Fruit fly (Drosophila melanogaster) whole organism, embryonic: ENCODE results near the gene CG8301.

Experiments used
- CG10543 ChIP-seq: fragments of 200-800 bp; sonication (Bioruptor generic); optimal IDR thresholded peaks from 3 replicates; lab custom pipeline; 2017; ENCODE audit warnings: missing biosample characterization, mild to moderate bottlenecking, missing genetic modification characterization, moderate library complexity
- CG10565 ChIP-seq: fragments of 200-800 bp; sonication (Bioruptor generic); optimal IDR thresholded peaks from 3 replicates; lab custom pipeline; 2016; ENCODE audit warnings: missing biosample characterization, mild to moderate bottlenecking, missing genetic modification characterization
- CG10979 ChIP-seq: fragments of 200-800 bp; sonication (Bioruptor generic); optimal IDR thresholded peaks from 2 replicates; lab custom pipeline; 2018; ENCODE audit warnings: missing biosample characterization, mild to moderate bottlenecking, missing genetic modification characterization, moderate library complexity
- CG12391 ChIP-seq: fragments of 200-800 bp; sonication (Bioruptor generic); optimal IDR thresholded peaks from 3 replicates; lab custom pipeline; 2018; ENCODE audit warnings: missing biosample characterization, mild to moderate bottlenecking, missing genetic modification characterization, moderate library complexity
- CG12942 ChIP-seq: fragments of 200-800 bp; sonication (Bioruptor generic); optimal IDR thresholded peaks from 3 replicates; lab custom pipeline; 2016; ENCODE audit warnings: missing biosample characterization, missing genetic modification characterization
- CG13624 ChIP-seq: fragments of 200-800 bp; sonication (Bioruptor generic); optimal IDR thresholded peaks from 2 replicates; lab custom pipeline; 2016; ENCODE audit warnings: missing biosample characterization, missing genetic modification characterization
- CG14050 ChIP-seq: fragments of 200-800 bp; sonication (Bioruptor generic); IDR thresholded peaks from 3 replicates; pipeline ENCODE4 v1.3.6; 2022; ENCODE audit warnings: missing biosample characterization, missing genetic modification characterization
- CG14667 ChIP-seq: fragments of 200-800 bp; sonication (Bioruptor generic); IDR thresholded peaks from 2 replicates; pipeline ENCODE4 v1.3.6; 2022; ENCODE audit warnings: missing biosample characterization, missing genetic modification characterization
- CG15696 ChIP-seq: fragments of 200-800 bp; sonication (Bioruptor generic); optimal IDR thresholded peaks from 2 replicates; lab custom pipeline; 2019; ENCODE audit warnings: missing biosample characterization, mild to moderate bottlenecking, missing genetic modification characterization, moderate library complexity
- CG1603 ChIP-seq: fragments of 200-800 bp; sonication (Bioruptor generic); optimal IDR thresholded peaks from 2 replicates; lab custom pipeline; 2019; ENCODE audit warnings: missing biosample characterization, mild to moderate bottlenecking, missing genetic modification characterization, moderate library complexity
- CG16779 ChIP-seq: fragments of 200-800 bp; sonication (Bioruptor generic); IDR thresholded peaks from 2 replicates; pipeline ENCODE4 v1.3.6; 2022; ENCODE audit warnings: missing biosample characterization, missing genetic modification characterization
- CG17568 ChIP-seq: fragments of 200-800 bp; sonication (Bioruptor generic); optimal IDR thresholded peaks from 2 replicates; lab custom pipeline; 2018; ENCODE audit warnings: missing biosample characterization, mild to moderate bottlenecking, missing genetic modification characterization, moderate library complexity
- CG17912 ChIP-seq: fragments of 200-800 bp; sonication (Bioruptor generic); optimal IDR thresholded peaks from 2 replicates; lab custom pipeline; 2018; ENCODE audit warnings: missing biosample characterization, mild to moderate bottlenecking, missing genetic modification characterization
- CG18764 ChIP-seq: fragments of 200-800 bp; sonication (Bioruptor generic); optimal IDR thresholded peaks from 3 replicates; lab custom pipeline; 2016; ENCODE audit warnings: missing biosample characterization, missing genetic modification characterization
- CG2202 ChIP-seq: fragments of 200-800 bp; sonication (Bioruptor generic); optimal IDR thresholded peaks from 2 replicates; lab custom pipeline; 2018; ENCODE audit warnings: missing biosample characterization, mild to moderate bottlenecking, missing genetic modification characterization
- CG2875 ChIP-seq: fragments of 200-800 bp; sonication (Bioruptor generic); optimal IDR thresholded peaks from 2 replicates; lab custom pipeline; 2017; ENCODE audit warnings: missing biosample characterization, mild to moderate bottlenecking, missing genetic modification characterization, missing genetic modification reagents
- CG2889 ChIP-seq: fragments of 200-800 bp; sonication (Bioruptor generic); IDR thresholded peaks from 3 replicates; pipeline ENCODE4 v1.3.6; 2022; ENCODE audit warnings: missing biosample characterization, missing genetic modification characterization
- CG8281 ChIP-seq: fragments of 200-800 bp; sonication (Bioruptor generic); optimal IDR thresholded peaks from 2 replicates; lab custom pipeline; 2018; ENCODE audit warnings: missing biosample characterization, mild to moderate bottlenecking, missing genetic modification characterization, moderate library complexity
- CrebB ChIP-seq: fragments of 200-800 bp; sonication (Bioruptor generic); optimal IDR thresholded peaks from 3 replicates; lab custom pipeline; 2018; ENCODE audit warnings: missing biosample characterization, mild to moderate bottlenecking, missing genetic modification characterization
- Doc2 ChIP-seq: fragments of 200-800 bp; sonication (Bioruptor generic); IDR thresholded peaks from 2 replicates; pipeline ENCODE4 v1.3.6; 2022; ENCODE audit warnings: missing biosample characterization, missing genetic modification characterization
- HLH3B ChIP-seq: fragments of 200-800 bp; sonication (Bioruptor generic); IDR thresholded peaks from 2 replicates; pipeline ENCODE4 v1.3.6; 2022; ENCODE audit warnings: missing biosample characterization, missing genetic modification characterization
- HLH4C ChIP-seq: fragments of 200-800 bp; sonication (Bioruptor generic); IDR thresholded peaks from 3 replicates; pipeline ENCODE4 v1.3.6; 2022; ENCODE audit warnings: missing biosample characterization, missing genetic modification characterization; ENCODE audit not compliant: partially characterized antibody
- HmgZ ChIP-seq: fragments of 200-800 bp; sonication (Bioruptor generic); optimal IDR thresholded peaks from 2 replicates; lab custom pipeline; 2018; ENCODE audit warnings: missing biosample characterization, mild to moderate bottlenecking, missing genetic modification characterization
- Meics ChIP-seq: fragments of 200-800 bp; sonication (Bioruptor generic); optimal IDR thresholded peaks from 2 replicates; lab custom pipeline; 2017; ENCODE audit warnings: missing biosample characterization, mild to moderate bottlenecking, missing genetic modification characterization
- Nf-YA ChIP-seq: fragments of 200-800 bp; sonication (Bioruptor generic); IDR thresholded peaks from 2 replicates; pipeline ENCODE4 v1.3.6; 2022; ENCODE audit warnings: missing biosample characterization, missing genetic modification characterization
- Nf-YB ChIP-seq: fragments of 200-800 bp; sonication (Bioruptor generic); optimal IDR thresholded peaks from 3 replicates; lab custom pipeline; 2019; ENCODE audit warnings: missing biosample characterization, mild to moderate bottlenecking, missing genetic modification characterization, moderate library complexity
- PHDP ChIP-seq: fragments of 200-800 bp; sonication (Bioruptor generic); optimal IDR thresholded peaks from 3 replicates; lab custom pipeline; 2018; ENCODE audit warnings: missing biosample characterization, mild to moderate bottlenecking, missing genetic modification characterization, moderate library complexity
- Six4 ChIP-seq: fragments of 200-800 bp; sonication (Bioruptor generic); optimal IDR thresholded peaks from 2 replicates; lab custom pipeline; 2016; ENCODE audit warnings: missing biosample characterization, missing genetic modification characterization
- Xrp1 ChIP-seq: fragments of 200-800 bp; sonication (Bioruptor generic); IDR thresholded peaks from 2 replicates; pipeline ENCODE4 v1.3.6; 2022; ENCODE audit warnings: missing biosample characterization, missing genetic modification characterization
- YL-1 ChIP-seq: fragments of 200-800 bp; sonication (Bioruptor generic); optimal IDR thresholded peaks from 3 replicates; lab custom pipeline; 2017; ENCODE audit warnings: missing biosample characterization, mild to moderate bottlenecking, missing genetic modification characterization
- ara ChIP-seq: fragments of 200-800 bp; sonication (Bioruptor generic); IDR thresholded peaks from 2 replicates; pipeline ENCODE4 v1.3.6; 2022; ENCODE audit warnings: missing biosample characterization, missing genetic modification characterization
- ato ChIP-seq: fragments of 200-800 bp; sonication (Bioruptor generic); IDR thresholded peaks from 2 replicates; pipeline ENCODE4 v1.3.6; 2022; ENCODE audit warnings: missing biosample characterization, missing genetic modification characterization; ENCODE audit not compliant: partially characterized antibody
- bcd ChIP-seq: fragments of 200-800 bp; sonication (Bioruptor generic); optimal IDR thresholded peaks from 2 replicates; lab custom pipeline; 2017; ENCODE audit warnings: missing biosample characterization, mild to moderate bottlenecking, missing genetic modification characterization
- br ChIP-seq: fragments of >200 bp; optimal IDR thresholded peaks from 2 replicates; lab custom pipeline; 2017
- btn ChIP-seq: fragments of 200-800 bp; sonication (Bioruptor generic); optimal IDR thresholded peaks from 2 replicates; lab custom pipeline; 2016; ENCODE audit warnings: missing biosample characterization, missing genetic modification characterization
- chinmo ChIP-seq: fragments of 200-800 bp; sonication (Bioruptor generic); IDR thresholded peaks from 4 replicates; pipeline ENCODE4 v1.3.6; 2022; ENCODE audit warnings: missing biosample characterization, missing genetic modification characterization; ENCODE audit not compliant: partially characterized antibody
- emc ChIP-seq: fragments of 200-800 bp; sonication (Bioruptor generic); optimal IDR thresholded peaks from 2 replicates; lab custom pipeline; 2016; ENCODE audit warnings: missing biosample characterization, missing genetic modification characterization
- exex ChIP-seq: fragments of 200-800 bp; sonication (Bioruptor generic); optimal IDR thresholded peaks from 4 replicates; lab custom pipeline; 2018; ENCODE audit warnings: missing biosample characterization, mild to moderate bottlenecking, missing genetic modification characterization, moderate library complexity
- fd96Cb ChIP-seq: fragments of 200-800 bp; sonication (Bioruptor generic); optimal IDR thresholded peaks from 2 replicates; lab custom pipeline; 2018; ENCODE audit warnings: missing biosample characterization, mild to moderate bottlenecking, missing genetic modification characterization, moderate library complexity
- gce ChIP-seq: fragments of 200-800 bp; sonication (Bioruptor generic); IDR thresholded peaks from 3 replicates; pipeline ENCODE4 v1.3.6; 2022; ENCODE audit warnings: missing biosample characterization, missing genetic modification characterization
- gsb ChIP-seq: fragments of 200-800 bp; sonication (Bioruptor generic); IDR thresholded peaks from 2 replicates; pipeline ENCODE4 v1.3.6; 2022; ENCODE audit warnings: missing biosample characterization, missing genetic modification characterization
- hb ChIP-seq: fragments of 200-800 bp; sonication (Bioruptor generic); IDR thresholded peaks from 3 replicates; pipeline ENCODE4 v1.3.6; 2022; ENCODE audit warnings: missing biosample characterization, missing genetic modification characterization; ENCODE audit not compliant: partially characterized antibody
- klu ChIP-seq: fragments of 200-800 bp; sonication (Bioruptor generic); IDR thresholded peaks from 2 replicates; pipeline ENCODE4 v1.3.6; 2022; ENCODE audit warnings: missing biosample characterization, missing genetic modification characterization
- maf-S ChIP-seq: fragments of 200-800 bp; sonication (Bioruptor generic); optimal IDR thresholded peaks from 2 replicates; lab custom pipeline; 2016; ENCODE audit warnings: missing biosample characterization, missing genetic modification characterization
- pan ChIP-seq, 4 experiments: fragments of >200 bp in 3 of 4; fragments of 200-800 bp in 1 of 4; sonication (Bioruptor generic) in 1 of 4; optimal IDR thresholded peaks in 3 of 4; IDR thresholded peaks in 1 of 4; 2 replicates each; pipeline versions ENCODE4 v1.3.6 to Lab custom; 2017 to 2022; ENCODE audit warnings: missing biosample characterization in 2 of 4, missing genetic modification characterization in 2 of 4, mixed read lengths in 1 of 4
- scrt ChIP-seq: fragments of 200-800 bp; sonication (Bioruptor generic); optimal IDR thresholded peaks from 2 replicates; lab custom pipeline; 2018; ENCODE audit warnings: missing biosample characterization, mild to moderate bottlenecking, missing genetic modification characterization, moderate library complexity
- sens ChIP-seq: fragments of 200-800 bp; sonication (Bioruptor generic); peaks from one replicate; lab custom pipeline; 2016; ENCODE audit warnings: missing biosample characterization, missing genetic modification characterization
- sna ChIP-seq: fragments of 200-800 bp; sonication (Bioruptor generic); IDR thresholded peaks from 2 replicates; pipeline ENCODE4 v1.3.6; 2022; ENCODE audit warnings: missing biosample characterization, missing genetic modification characterization; ENCODE audit not compliant: partially characterized antibody

The CG8301 gene

dm6 chr3R:9573812-9574587, 7.1 kb upstream of the CG8301 start, which contains the start of gene CG9399 (continued):
- peak; percentile 97 for TF ChIP-seq CG2889
- peak; percentile 99 for TF ChIP-seq CG12391
- peak; percentile 65 for TF ChIP-seq btn (GFP tag; lab: Kevin White, UChicago)
- TF ChIP-seq chinmo (GFP tag; lab: Robert Waterston, UW), result 0 out of 4 replicates have a peak, but pooled peaks have one; percentile 57
- TF ChIP-seq PHDP (tag; lab: Kevin White, UChicago), result peak; percentile 97
- TF ChIP-seq br (lab: Kevin White, UChicago), result no peak
- TF ChIP-seq sna (GFP tag; lab: Robert Waterston, UW), result 0 out of 2 replicates have a peak, but pooled peaks have one; percentile 33
- TF ChIP-seq CG16779 (GFP tag; lab: Robert Waterston, UW), result peak; percentile 89
- TF ChIP-seq Meics, result peak; percentile 95
- TF ChIP-seq klu, result peak; percentile 95
- TF ChIP-seq HLH4C (GFP tag; lab: Robert Waterston, UW), result 0 out of 3 replicates have a peak, but pooled peaks have one; percentile 38
- TF ChIP-seq gce (GFP tag; lab: Robert Waterston, UW), result peak; percentile 97
- peak; percentile 97 for TF ChIP-seq YL-1 (GFP tag; lab: Kevin White, UChicago)
- peak; percentile 94 for TF ChIP-seq CrebB
- TF ChIP-seq CG14667 (GFP tag; lab: Robert Waterston, UW), result peak; percentile 98
- peak; percentile 90 for TF ChIP-seq maf-S (GFP tag; lab: Kevin White, UChicago)
- peak; percentile 89 for TF ChIP-seq scrt
- TF ChIP-seq CG2202 (tag; lab: Kevin White, UChicago), result peak; percentile 95
- TF ChIP-seq CG18764 (GFP tag; lab: Kevin White, UChicago), result peak; percentile 93
- TF ChIP-seq exex, result peak; percentile 74
- TF ChIP-seq CG10543 (GFP tag; lab: Kevin White, UChicago), result peak; percentile 90
- peak; percentile 97 for TF ChIP-seq HmgZ
- TF ChIP-seq gsb (GFP tag; lab: Robert Waterston, UW), result peak; percentile 94
- peak; percentile 99 for TF ChIP-seq Xrp1
- TF ChIP-seq sens (GFP tag; lab: Kevin White, UChicago), result peak; percentile 99
- TF ChIP-seq hb (GFP tag; lab: Robert Waterston, UW), result no peak
- peak; percentile 92 for TF ChIP-seq CG15696 (tag; lab: Kevin White, UChicago)
- peak; percentile 63 for TF ChIP-seq emc (GFP tag; lab: Kevin White, UChicago)
- TF ChIP-seq CG2875 (GFP tag; lab: Kevin White, UChicago), result peak; percentile 96
- peak; percentile 97 for TF ChIP-seq CG12942 (GFP tag; lab: Kevin White, UChicago)
- TF ChIP-seq Nf-YA, result peak; percentile 95
- TF ChIP-seq CG8281 (tag; lab: Kevin White, UChicago), result peak; percentile 84
- TF ChIP-seq CG14050 (GFP tag; lab: Robert Waterston, UW), result peak; percentile 97
- peak; percentile 83 for TF ChIP-seq CG1603 (tag; lab: Kevin White, UChicago)
- peak; percentile 87 for TF ChIP-seq CG17912 (GFP tag; lab: Kevin White, UChicago)
- TF ChIP-seq CG17568 (GFP tag; lab: Kevin White, UChicago), result peak; percentile 95
- peak; percentile 97 for TF ChIP-seq bcd (GFP tag; lab: Kevin White, UChicago)
- TF ChIP-seq CG13624 (GFP tag; lab: Kevin White, UChicago), result peak; percentile 83
- peak; percentile 86 for TF ChIP-seq Nf-YB (GFP tag; lab: Kevin White, UChicago)
- TF ChIP-seq pan (optimal IDR thresholded peaks at IDR 0.05; lab: Kevin White, UChicago), result no peak
- peak in 1 of 2 experiments; percentile 99 for TF ChIP-seq pan (GFP tag; optimal IDR thresholded peaks at IDR 0.05 in 1 of 2, IDR thresholded peaks at IDR 0.05 in 1 of 2)
- peak; percentile 85 for TF ChIP-seq Doc2 (GFP tag; lab: Robert Waterston, UW)
- TF ChIP-seq fd96Cb, result peak; percentile 96
- peak; percentile 81 for TF ChIP-seq CG10565 (GFP tag; lab: Kevin White, UChicago)
- peak; percentile 95 for TF ChIP-seq Six4 (GFP tag; lab: Kevin White, UChicago)
- peak; percentile 98 for TF ChIP-seq ara
- no peak for TF ChIP-seq ato (GFP tag; lab: Robert Waterston, UW)
- TF ChIP-seq HLH3B (GFP tag; lab: Robert Waterston, UW), result peak; percentile 98
- peak; percentile 95 for TF ChIP-seq CG10979
